Worm (Caenorhabditis elegans): ENCODE results near the gene F49C5.7.

- TF ChIP-seq F22D6.2 (tag; optimal IDR thresholded peaks at IDR 0.05) = no peak
- no peak for TF ChIP-seq lag-1 (GFP tag; IDR thresholded peaks at IDR 0.05)
- TF ChIP-seq tbx-9 (tag; optimal IDR thresholded peaks at IDR 0.05; ENCODE audit: borderline replicate concordance) = no peak
- no peak for TF ChIP-seq snpc-1.3 (tag; optimal IDR thresholded peaks at IDR 0.05; ENCODE audit: insufficient read depth)
- TF ChIP-seq let-526 (GFP tag; IDR thresholded peaks at IDR 0.05) = no peak
- no peak for TF ChIP-seq B0336.3 (GFP tag; IDR thresholded peaks at IDR 0.05)
- TF ChIP-seq B0019.2 (GFP tag; conservative IDR thresholded peaks at IDR 0.05) = no peak
- TF ChIP-seq ets-4 (GFP tag; optimal IDR thresholded peaks at IDR 0.05) = no peak
- TF ChIP-seq him-1 (tag; optimal IDR thresholded peaks at IDR 0.05) = no peak
- TF ChIP-seq pha-4 (tag; optimal IDR thresholded peaks at IDR 0.05) = no peak
- no peak for TF ChIP-seq efl-1 (GFP tag; optimal IDR thresholded peaks at IDR 0.05)
- no peak for TF ChIP-seq hrde-1 (tag; optimal IDR thresholded peaks at IDR 0.05; ENCODE audit: borderline replicate concordance)
- no peak for TF ChIP-seq B0261.1 (tag; optimal IDR thresholded peaks at IDR 0.05)
- no peak for TF ChIP-seq lir-1 (GFP tag; conservative IDR thresholded peaks at IDR 0.05)
Measured at ce11 chrII:12527947-12528346, 38.0 kb upstream of the F49C5.7 start, which contains the start of gene srx-119.

Data from whole organism, young adult.